Worm (Caenorhabditis elegans) whole organism, late embryonic: ENCODE data around the gene gfm-1.

Source experiments
- K09A11.1 ChIP-seq: sonication (generic microtip); optimal IDR thresholded peaks from 2 replicates; lab custom pipeline; 2017; ENCODE audit warnings: antibody characterized with exemption, mild to moderate bottlenecking, missing genetic modification characterization, missing compliant biosample characterization; ENCODE audit not compliant: insufficient read depth
- ahr-1 ChIP-seq: sonication (generic microtip); optimal IDR thresholded peaks from 2 replicates; lab custom pipeline; 2016; ENCODE audit warnings: missing genetic modification characterization, missing compliant biosample characterization
- ama-1 ChIP-seq: fragments of 150-350 bp; optimal IDR thresholded peaks from 2 replicates; lab custom pipeline; 2014
- ceh-19 ChIP-seq: fragments of 200-800 bp; sonication (Bioruptor generic); optimal IDR thresholded peaks from 2 replicates; lab custom pipeline; 2018; ENCODE audit warnings: mild to moderate bottlenecking, missing genetic modification characterization, missing compliant biosample characterization
- elt-2 ChIP-seq: sonication (generic microtip); optimal IDR thresholded peaks from 2 replicates; lab custom pipeline; 2016; ENCODE audit warnings: missing genetic modification reagents, missing genetic modification characterization, missing compliant biosample characterization
- hlh-13 ChIP-seq: fragments of 200-800 bp; sonication (Bioruptor generic); optimal IDR thresholded peaks from 2 replicates; lab custom pipeline; 2018; ENCODE audit warnings: mild to moderate bottlenecking, missing genetic modification characterization, missing compliant biosample characterization
- hlh-6 ChIP-seq: sonication (generic microtip); optimal IDR thresholded peaks from 2 replicates; lab custom pipeline; 2016; ENCODE audit warnings: missing genotype, missing genetic modification characterization, missing compliant biosample characterization
- mec-3 ChIP-seq: sonication (generic microtip); optimal IDR thresholded peaks from 2 replicates; lab custom pipeline; 2016; ENCODE audit warnings: borderline replicate concordance, missing genetic modification characterization, missing compliant biosample characterization
- pag-3 ChIP-seq: sonication (generic microtip); optimal IDR thresholded peaks from 2 replicates; lab custom pipeline; 2016; ENCODE audit warnings: missing compliant biosample characterization, missing genetic modification characterization, borderline replicate concordance

ce11 chrII:13073742-13074141, 43.5 kb upstream of the gfm-1 start:
- TF ChIP-seq ama-1 (lab: Kevin White, UChicago) (no peak), K09A11.1 (tag; lab: Kevin White, UChicago) (no peak), hlh-13 (GFP tag; lab: Kevin White, UChicago) (no peak), hlh-6 (no peak), ceh-19 (no peak), elt-2 (tag; lab: Kevin White, UChicago) (no peak), ahr-1 (tag; lab: Kevin White, UChicago) (no peak), mec-3 (tag; lab: Kevin White, UChicago) (no peak), pag-3 (tag; lab: Kevin White, UChicago) (no peak)
